Fruit fly (Drosophila melanogaster): ENCODE data around the gene CG2444.
A peak's percentile ranks its signal among the peaks of the same experiment; 100 is the strongest.

DNA sequence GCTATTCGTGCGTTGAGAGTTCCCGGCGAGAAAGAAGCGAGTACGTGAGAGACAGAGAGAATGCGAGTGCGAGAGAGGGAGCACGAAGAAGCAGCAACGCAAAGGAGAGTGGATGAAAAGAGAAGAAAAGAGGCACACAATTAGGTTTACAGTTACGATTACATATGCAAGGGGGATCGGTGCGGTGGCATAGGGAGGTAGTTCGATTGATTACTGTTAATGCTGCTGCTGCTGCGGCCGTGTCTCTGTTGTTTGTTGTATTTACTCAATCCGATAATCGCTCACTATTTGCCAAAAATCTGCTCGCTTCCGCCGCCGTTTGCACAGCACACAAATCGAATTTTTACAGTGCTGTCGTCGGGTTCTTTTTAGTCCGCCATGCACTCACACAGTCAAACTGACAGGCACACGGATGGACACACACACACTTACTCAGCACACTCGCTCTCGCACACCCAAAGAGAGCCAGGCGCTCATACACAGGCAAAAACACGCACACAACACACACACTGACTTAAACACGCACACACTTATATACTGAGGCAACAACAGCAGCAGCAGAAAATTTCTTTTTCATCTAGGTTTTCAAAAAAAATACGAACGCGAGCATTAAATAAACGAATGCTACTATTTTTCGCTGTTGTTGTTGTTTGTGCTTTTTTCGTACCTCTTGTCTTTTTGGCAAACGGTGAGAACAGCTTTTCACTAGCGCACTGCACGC lies 8.9 kb upstream of the CG2444 start:
- TF ChIP-seq CG4318 (GFP tag; optimal IDR thresholded peaks at IDR 0.05) = no peak
- no peak for TF ChIP-seq Hr4 (GFP tag; optimal IDR thresholded peaks at IDR 0.05)
- TF ChIP-seq dac (GFP tag; optimal IDR thresholded peaks at IDR 0.05) = no peak
- TF ChIP-seq Sox102F (GFP tag; optimal IDR thresholded peaks at IDR 0.05) = no peak
- peak; percentile 60 for TF ChIP-seq CG15336 (GFP tag; IDR thresholded peaks at IDR 0.05)
- no peak for TF ChIP-seq CG11294 (GFP tag; IDR thresholded peaks at IDR 0.05)
- TF ChIP-seq Gug (GFP tag; IDR thresholded peaks at IDR 0.05) = no peak
- TF ChIP-seq fd85E (GFP tag; optimal IDR thresholded peaks at IDR 0.05) = peak; percentile 5
- peak; percentile 59 for TF ChIP-seq Lpt (GFP tag; optimal IDR thresholded peaks at IDR 0.05)
- TF ChIP-seq CG11902 (GFP tag; optimal IDR thresholded peaks at IDR 0.05) = no peak
- TF ChIP-seq Ets21C (GFP tag; optimal IDR thresholded peaks at IDR 0.05) = no peak
- TF ChIP-seq CG6792 (GFP tag; optimal IDR thresholded peaks at IDR 0.05) = peak; percentile 9
- no peak for TF ChIP-seq esn (GFP tag; optimal IDR thresholded peaks at IDR 0.05)
- peak; percentile 68 for TF ChIP-seq vri (GFP tag; optimal IDR thresholded peaks at IDR 0.05)
